Worm (Caenorhabditis elegans): Measurements from ENCODE around the gene C17H11.6.

C17H11.6 gene

DNA sequence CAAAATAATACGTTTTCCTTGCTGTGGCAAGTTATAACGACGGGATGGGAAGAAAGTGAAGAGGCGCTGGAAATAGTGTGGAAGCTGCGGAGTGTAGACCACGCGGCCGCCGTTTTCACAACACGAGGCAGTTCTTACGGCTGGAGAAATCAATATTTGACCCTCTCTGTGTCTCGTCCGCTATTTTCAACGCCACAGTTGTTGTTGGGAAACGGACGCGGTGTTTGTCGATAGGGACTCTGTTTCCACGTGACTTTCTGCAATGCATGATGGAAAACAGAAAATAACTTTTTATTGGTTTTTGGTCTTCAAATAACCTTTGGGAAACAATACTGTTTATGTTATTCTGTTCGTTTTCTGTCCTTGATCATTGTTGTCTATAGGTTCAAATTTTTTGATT is 28.3 kb upstream of the C17H11.6 start, which contains the start of gene K02A6.3 (continued):
- TF ChIP-seq rbr-2 (tag; optimal IDR thresholded peaks at IDR 0.05) = peak; percentile 79
- TF ChIP-seq aha-1 (tag) = peak; percentile 95
- TF ChIP-seq snpc-1.2 (GFP tag; IDR thresholded peaks at IDR 0.05) = no peak
- no peak; the same call in 1 of the 2 replicates for TF ChIP-seq vab-7 (GFP tag; IDR thresholded peaks at IDR 0.05)
- peak; percentile 73 for TF ChIP-seq T20F7.1 (GFP tag; optimal IDR thresholded peaks at IDR 0.05)
- peak; percentile 71 for TF ChIP-seq mes-2 (tag; optimal IDR thresholded peaks at IDR 0.05; ENCODE audit: poor library complexity, severe bottlenecking)
- no peak for TF ChIP-seq saeg-2 (GFP tag; IDR thresholded peaks at IDR 0.05)
- no peak for TF ChIP-seq lim-7 (GFP tag; IDR thresholded peaks at IDR 0.05)
- peak; percentile 94 for TF ChIP-seq nhr-77 (tag; optimal IDR thresholded peaks at IDR 0.05)
- peak; percentile 78 for TF ChIP-seq ceh-28 (tag; optimal IDR thresholded peaks at IDR 0.05)
- no peak for TF ChIP-seq daf-19 (GFP tag; conservative IDR thresholded peaks at IDR 0.05)
- TF ChIP-seq hlh-30 (tag; optimal IDR thresholded peaks at IDR 0.05; ENCODE audit: insufficient read depth) = peak; percentile 99
- TF ChIP-seq Y5F2A.4 (GFP tag; optimal IDR thresholded peaks at IDR 0.05) = no peak
- peak; percentile 62 for TF ChIP-seq pha-4 (GFP tag; IDR thresholded peaks at IDR 0.05)
- TF ChIP-seq pha-4 (tag; optimal IDR thresholded peaks at IDR 0.05) = peak; percentile 21
- TF ChIP-seq jun-1 (tag; optimal IDR thresholded peaks at IDR 0.05) = peak; percentile 78
- TF ChIP-seq ctbp-1 (GFP tag; IDR thresholded peaks at IDR 0.05) = peak; percentile 44; the same call in 1 of the 2 replicates
- peak; percentile 40; the same call in 1 of the 2 replicates for TF ChIP-seq set-16 (GFP tag; IDR thresholded peaks at IDR 0.05)
- no peak for TF ChIP-seq nhr-237 (tag; optimal IDR thresholded peaks at IDR 0.05)
- no peak for TF ChIP-seq ztf-11 (tag; optimal IDR thresholded peaks at IDR 0.05)
- TF ChIP-seq zip-11 (GFP tag; IDR thresholded peaks at IDR 0.05) = no peak
- TF ChIP-seq spr-1 (tag; optimal IDR thresholded peaks at IDR 0.05) = peak; percentile 3
- TF ChIP-seq ceh-82 (tag; optimal IDR thresholded peaks at IDR 0.05) = no peak
- 0 out of 2 replicates have a peak, but pooled peaks have one; percentile 11 for TF ChIP-seq nhr-41 (GFP tag; IDR thresholded peaks at IDR 0.05)
- peak; percentile 79 for TF ChIP-seq T26A8.4 (GFP tag; IDR thresholded peaks at IDR 0.05)
- peak; percentile 85 for TF ChIP-seq nhr-48 (tag; optimal IDR thresholded peaks at IDR 0.05)
- TF ChIP-seq F44E2.7 (GFP tag; IDR thresholded peaks at IDR 0.05) = no peak
- TF ChIP-seq daf-12 (tag; optimal IDR thresholded peaks at IDR 0.05) = no peak

DNA sequence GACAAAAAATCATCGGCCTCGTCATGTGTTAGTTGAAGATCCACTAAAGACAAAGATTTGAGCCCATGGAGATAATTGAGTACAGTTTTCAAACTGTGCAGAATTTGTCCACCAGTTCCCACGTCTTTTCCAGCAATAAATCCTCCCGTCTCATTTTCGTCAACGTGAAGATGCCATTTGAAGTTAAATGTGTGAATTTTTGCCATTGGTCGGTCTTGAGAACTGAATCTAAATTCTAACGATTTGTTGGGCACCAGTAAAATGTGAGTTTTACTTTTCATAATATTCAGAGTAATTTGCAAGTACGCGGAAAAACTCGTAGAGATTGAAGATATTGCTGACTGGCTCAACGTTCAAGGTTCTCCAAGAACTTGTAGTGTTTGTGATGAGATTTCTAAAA is 27.0 kb upstream of the C17H11.6 start:
- TF ChIP-seq pha-4 (GFP tag; IDR thresholded peaks at IDR 0.05) (no peak), pha-4 (tag; optimal IDR thresholded peaks at IDR 0.05) (no peak), mes-2 (tag; optimal IDR thresholded peaks at IDR 0.05; ENCODE audit: poor library complexity, severe bottlenecking) (no peak), jun-1 (tag; optimal IDR thresholded peaks at IDR 0.05) (no peak), rbr-2 (tag; optimal IDR thresholded peaks at IDR 0.05) (no peak), ceh-32 (tag; optimal IDR thresholded peaks at IDR 0.05; ENCODE audit: poor library complexity) (no peak), nhr-25 (tag; optimal IDR thresholded peaks at IDR 0.05; ENCODE audit: borderline replicate concordance, insufficient read depth) (no peak), spr-1 (tag; optimal IDR thresholded peaks at IDR 0.05) (no peak), unc-62 (GFP tag; optimal IDR thresholded peaks at IDR 0.05 in 1 of 2) (peak in 1 of 2 experiments; percentile 96), unc-62 (tag; optimal IDR thresholded peaks at IDR 0.05) (no peak), mdt-29 (GFP tag; IDR thresholded peaks at IDR 0.05) (no peak), ztf-11 (tag; optimal IDR thresholded peaks at IDR 0.05) (no peak), aha-1 (tag) (peak; percentile 34)

DNA sequence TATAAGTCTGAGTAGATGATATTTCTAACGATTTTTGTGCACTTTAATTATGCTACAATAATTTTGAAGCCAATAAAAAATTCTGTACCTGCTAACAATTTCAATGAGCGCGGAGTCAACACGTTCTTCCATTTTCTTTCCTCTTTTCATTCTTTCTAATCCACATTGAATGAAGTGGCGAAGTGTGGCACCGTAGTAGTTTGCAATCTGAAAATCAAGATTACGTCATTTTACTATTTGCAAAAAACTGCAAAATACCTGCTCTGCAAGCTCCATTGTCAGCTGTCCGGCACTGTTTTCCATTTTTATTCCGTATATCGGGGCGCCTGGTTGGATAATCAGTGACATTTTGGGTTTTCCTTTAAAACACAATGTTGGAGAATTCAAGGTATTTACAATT is 25.6 kb upstream of the C17H11.6 start:
- TF ChIP-seq aha-1 (tag) (peak; percentile 81), unc-62 (GFP tag; optimal IDR thresholded peaks at IDR 0.05 in 1 of 2) (peak in 1 of 2 experiments; percentile 53), unc-62 (tag; optimal IDR thresholded peaks at IDR 0.05) (no peak), sdz-12 (GFP tag; optimal IDR thresholded peaks at IDR 0.05) (no peak)

DNA sequence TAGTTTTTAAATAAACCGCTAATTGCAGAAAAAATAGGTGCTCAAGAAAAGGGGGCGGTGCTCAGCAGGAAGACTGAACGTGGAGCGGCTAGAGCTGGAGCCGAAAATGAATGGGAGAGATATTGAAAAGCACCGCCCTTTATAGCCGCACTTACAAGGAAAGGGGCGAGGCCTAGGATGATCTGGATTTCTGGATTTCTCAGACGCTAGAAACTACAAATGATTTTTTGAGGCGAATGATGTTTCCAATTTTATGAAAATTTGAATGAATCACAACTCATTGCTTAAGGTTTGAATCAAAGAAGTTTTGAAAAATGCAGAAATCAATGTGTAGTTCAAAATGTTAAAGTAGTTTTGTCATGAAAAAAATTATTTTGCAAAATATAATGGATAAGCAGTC is 21.3 kb upstream of the C17H11.6 start, which contains the start of gene K02A6.2:
Gene K02A6.2, minus strand, starts transcription at position 101 of the 400 bp plus-strand sequence.
- no peak for TF ChIP-seq T26A8.4 (GFP tag; IDR thresholded peaks at IDR 0.05)
- no peak for TF ChIP-seq nhr-42 (GFP tag; IDR thresholded peaks at IDR 0.05)
- TF ChIP-seq egl-27 (tag; optimal IDR thresholded peaks at IDR 0.05) = no peak
- no peak for TF ChIP-seq unc-39 (tag; optimal IDR thresholded peaks at IDR 0.05)
- TF ChIP-seq mdl-1 (tag; optimal IDR thresholded peaks at IDR 0.05) = no peak
- TF ChIP-seq attf-4 (tag; optimal IDR thresholded peaks at IDR 0.05) = no peak
- TF ChIP-seq pqm-1 (tag; optimal IDR thresholded peaks at IDR 0.05) = no peak
- TF ChIP-seq Y5F2A.4 (GFP tag; optimal IDR thresholded peaks at IDR 0.05) = no peak
- no peak for TF ChIP-seq aha-1 (tag)
- no peak for TF ChIP-seq ceh-62 (tag; optimal IDR thresholded peaks at IDR 0.05)
